Fruit fly (Drosophila melanogaster) S2 (cell line): Measurements from ENCODE around the gene CG18476.

Experiments
- CG8478 ChIP-seq: fragments of >200 bp; optimal IDR thresholded peaks from 2 replicates; lab custom pipeline; 2018
- CTCF ChIP-seq, 2 experiments: fragments of >200 bp; optimal IDR thresholded peaks; 2 replicates each; lab custom pipeline; 2018

dm6 chr3R:11661187-11661586 lies 16.7 kb downstream of the CG18476 start:
- TF ChIP-seq CG8478 (lab: Kevin White, UChicago): no peak
- no peak for TF ChIP-seq CTCF (optimal IDR thresholded peaks at IDR 0.05; lab: Kevin White, UChicago)
